Worm (Caenorhabditis elegans) whole organism, young adult: ENCODE measurements around the gene F38B7.2.

ENCODE experiments used
- B0035.1 ChIP-seq: sonication (generic microtip); optimal IDR thresholded peaks from 2 replicates; lab custom pipeline; 2016; ENCODE audit warnings: missing genetic modification characterization, mild to moderate bottlenecking, missing compliant biosample characterization, missing genotype, missing genetic modification reagents
- B0336.3 ChIP-seq: fragments of 200-800 bp; sonication (Bioruptor generic); IDR thresholded peaks from 2 replicates; pipeline ENCODE4 v1.3.6; 2022; ENCODE audit warnings: missing genetic modification characterization, missing compliant biosample characterization
- D2030.7 ChIP-seq: fragments of 200-800 bp; sonication (Bioruptor generic); IDR thresholded peaks from 2 replicates; pipeline ENCODE4 v1.3.6; 2022; ENCODE audit warnings: missing genetic modification reagents, missing genetic modification characterization, missing compliant biosample characterization
- F23B12.7 ChIP-seq: sonication (generic microtip); optimal IDR thresholded peaks from 2 replicates; lab custom pipeline; 2017; ENCODE audit warnings: missing genetic modification characterization, mild to moderate bottlenecking, missing compliant biosample characterization, antibody characterized with exemption, moderate library complexity; ENCODE audit not compliant: insufficient read depth
- F33H1.4 ChIP-seq: fragments of 200-800 bp; sonication (Bioruptor generic); IDR thresholded peaks from 2 replicates; pipeline ENCODE4 v1.3.6; 2022; ENCODE audit warnings: missing genetic modification reagents, missing genetic modification characterization, missing compliant biosample characterization
- F49E8.2 ChIP-seq: sonication (generic microtip); optimal IDR thresholded peaks from 3 replicates; lab custom pipeline; 2017; ENCODE audit warnings: missing genetic modification characterization, mild to moderate bottlenecking, missing compliant biosample characterization, antibody characterized with exemption, moderate library complexity; ENCODE audit not compliant: insufficient read depth
- K12H6.12 ChIP-seq: fragments of 200-800 bp; sonication (Bioruptor generic); optimal IDR thresholded peaks from 2 replicates; lab custom pipeline; 2018; ENCODE audit warnings: mild to moderate bottlenecking, missing genetic modification characterization, missing compliant biosample characterization
- Y53G8AR.9 ChIP-seq: fragments of 200-800 bp; sonication (Bioruptor generic); conservative IDR thresholded peaks from 2 replicates; pipeline ENCODE4 v1.3.6; 2022; ENCODE audit warnings: missing genetic modification reagents, missing genetic modification characterization, missing compliant biosample characterization
- Y67H2A.10 ChIP-seq: fragments of 200-800 bp; sonication (Bioruptor generic); conservative IDR thresholded peaks from 2 replicates; pipeline ENCODE4 v1.3.6; 2022; ENCODE audit warnings: missing genetic modification reagents, missing genetic modification characterization, missing compliant biosample characterization
- Y79H2A.3 ChIP-seq: fragments of 200-800 bp; sonication (Bioruptor generic); conservative IDR thresholded peaks from 2 replicates; pipeline ENCODE4 v1.3.6; 2022; ENCODE audit warnings: missing genetic modification reagents, missing genetic modification characterization, missing compliant biosample characterization
- Y95B8A.8 ChIP-seq: fragments of 200-800 bp; sonication (Bioruptor generic); IDR thresholded peaks from 2 replicates; pipeline ENCODE4 v1.3.6; 2022; ENCODE audit warnings: missing genetic modification reagents, missing genetic modification characterization, missing compliant biosample characterization
- athp-1 ChIP-seq: sonication (generic microtip); optimal IDR thresholded peaks from 2 replicates; lab custom pipeline; 2017; ENCODE audit warnings: mild to moderate bottlenecking, missing genetic modification characterization, missing compliant biosample characterization
- attf-3 ChIP-seq: fragments of 200-800 bp; sonication (Bioruptor generic); conservative IDR thresholded peaks from 2 replicates; pipeline ENCODE4 v1.3.6; 2022; ENCODE audit warnings: missing genetic modification reagents, missing genetic modification characterization, missing compliant biosample characterization
- bed-2 ChIP-seq: fragments of 200-800 bp; sonication (Bioruptor generic); IDR thresholded peaks from 2 replicates; pipeline ENCODE4 v1.3.6; 2022; ENCODE audit warnings: missing genetic modification reagents, missing genetic modification characterization, missing compliant biosample characterization
- cebp-1 ChIP-seq, 2 experiments: fragments of 200-800 bp in 1 of 2; sonication (Bioruptor generic) in 1 of 2; sonication (generic microtip) in 1 of 2; IDR thresholded peaks in 1 of 2; optimal IDR thresholded peaks in 1 of 2; 2 replicates each; pipeline versions ENCODE4 v1.3.6 to Lab custom; 2017 to 2022; ENCODE audit warnings: missing compliant biosample characterization in 2 of 2, missing genetic modification characterization in 2 of 2, mild to moderate bottlenecking in 1 of 2, missing genetic modification reagents in 1 of 2, moderate library complexity in 1 of 2
- ceh-100 ChIP-seq: fragments of 200-800 bp; sonication (Bioruptor generic); IDR thresholded peaks from 2 replicates; pipeline ENCODE4 v1.3.6; 2022; ENCODE audit warnings: missing genetic modification reagents, missing genetic modification characterization, missing compliant biosample characterization
- ceh-27 ChIP-seq: fragments of 200-800 bp; sonication (Bioruptor generic); optimal IDR thresholded peaks from 2 replicates; lab custom pipeline; 2018; ENCODE audit warnings: mild to moderate bottlenecking, missing genetic modification characterization, moderate library complexity, missing compliant biosample characterization
- die-1 ChIP-seq: sonication (generic microtip); optimal IDR thresholded peaks from 2 replicates; lab custom pipeline; 2016; ENCODE audit warnings: missing genotype, mild to moderate bottlenecking, missing genetic modification characterization, missing compliant biosample characterization
- dox-1 ChIP-seq: fragments of 200-800 bp; sonication (Bioruptor generic); IDR thresholded peaks from 2 replicates; pipeline ENCODE4 v1.3.6; 2022; ENCODE audit warnings: missing genetic modification reagents, missing genetic modification characterization, missing compliant biosample characterization
- egrh-3 ChIP-seq: fragments of 200-800 bp; sonication (Bioruptor generic); IDR thresholded peaks from 2 replicates; pipeline ENCODE4 v1.3.6; 2022; ENCODE audit warnings: missing genetic modification reagents, missing genetic modification characterization, missing compliant biosample characterization
- hmg-1.2 ChIP-seq: fragments of 200-800 bp; sonication (Bioruptor generic); IDR thresholded peaks from 2 replicates; pipeline ENCODE4 v1.3.6; 2022; ENCODE audit warnings: missing genetic modification reagents, missing genetic modification characterization, missing compliant biosample characterization
- hsf-1 ChIP-seq: fragments of 200-800 bp; sonication (Bioruptor generic); IDR thresholded peaks from 2 replicates; pipeline ENCODE4 v1.3.6; 2022; ENCODE audit warnings: missing genetic modification reagents, missing genetic modification characterization, missing compliant biosample characterization
- let-526 ChIP-seq: fragments of 200-800 bp; sonication (Bioruptor generic); IDR thresholded peaks from 2 replicates; pipeline ENCODE4 v1.3.6; 2022; ENCODE audit warnings: missing genetic modification reagents, missing genetic modification characterization, missing compliant biosample characterization
- lin-35 ChIP-seq, 3 experiments: fragments of 150-350 bp in 2 of 3; sonication (generic microtip) in 1 of 3; optimal IDR thresholded peaks; 2 replicates each; lab custom pipeline; 2014 to 2018; ENCODE audit warnings: missing biosample characterization in 3 of 3, missing genetic modification characterization in 3 of 3, missing genetic modification reagents in 3 of 3
- lin-40 ChIP-seq: sonication (generic microtip); optimal IDR thresholded peaks from 2 replicates; lab custom pipeline; 2016; ENCODE audit warnings: missing genetic modification characterization, mild to moderate bottlenecking, missing compliant biosample characterization, missing genotype, missing genetic modification reagents
- lin-54 ChIP-seq: fragments of 200-800 bp; sonication (Bioruptor generic); optimal IDR thresholded peaks from 2 replicates; lab custom pipeline; 2018; ENCODE audit warnings: mild to moderate bottlenecking, missing genetic modification characterization, missing compliant biosample characterization
- madf-3 ChIP-seq: fragments of 200-800 bp; sonication (Bioruptor generic); IDR thresholded peaks from 2 replicates; pipeline ENCODE4 v1.3.6; 2022; ENCODE audit warnings: missing genetic modification reagents, missing genetic modification characterization, missing compliant biosample characterization
- madf-6 ChIP-seq: fragments of 200-800 bp; sonication (Bioruptor generic); IDR thresholded peaks from 2 replicates; pipeline ENCODE4 v1.3.6; 2022; ENCODE audit warnings: missing genetic modification reagents, missing genetic modification characterization, missing compliant biosample characterization
- madf-8 ChIP-seq: fragments of 200-800 bp; sonication (Bioruptor generic); conservative IDR thresholded peaks from 2 replicates; pipeline ENCODE4 v1.3.6; 2022; ENCODE audit warnings: missing genetic modification reagents, missing genetic modification characterization, missing compliant biosample characterization
- mcd-1 ChIP-seq: fragments of 200-800 bp; sonication (Bioruptor generic); IDR thresholded peaks from 2 replicates; pipeline ENCODE4 v1.3.6; 2022; ENCODE audit warnings: missing genetic modification reagents, missing genetic modification characterization, missing compliant biosample characterization
- nhr-80 ChIP-seq: sonication (generic microtip); optimal IDR thresholded peaks from 2 replicates; lab custom pipeline; 2016; ENCODE audit warnings: missing genetic modification characterization, missing compliant biosample characterization
- pbrm-1 ChIP-seq: fragments of 200-800 bp; sonication (Bioruptor generic); IDR thresholded peaks from 2 replicates; pipeline ENCODE4 v1.3.6; 2022; ENCODE audit warnings: missing genetic modification reagents, missing genetic modification characterization, missing compliant biosample characterization
- rcor-1 ChIP-seq: fragments of 200-800 bp; sonication (Bioruptor generic); IDR thresholded peaks from 2 replicates; pipeline ENCODE4 v1.3.6; 2022; ENCODE audit warnings: missing genetic modification reagents, missing genetic modification characterization, missing compliant biosample characterization
- snpc-1.3 ChIP-seq: sonication (generic microtip); optimal IDR thresholded peaks from 2 replicates; lab custom pipeline; 2017; ENCODE audit warnings: missing genetic modification characterization, mild to moderate bottlenecking, missing compliant biosample characterization, antibody characterized with exemption, moderate library complexity, missing genotype, missing genetic modification reagents; ENCODE audit not compliant: insufficient read depth
- snpc-3.4 ChIP-seq: sonication (generic microtip); optimal IDR thresholded peaks from 2 replicates; lab custom pipeline; 2017; ENCODE audit warnings: missing genetic modification characterization, mild to moderate bottlenecking, missing compliant biosample characterization, antibody characterized with exemption, moderate library complexity, missing genotype, missing genetic modification reagents
- tbp1 ChIP-seq: fragments of 200-800 bp; sonication (Bioruptor generic); optimal IDR thresholded peaks from 2 replicates; lab custom pipeline; 2018; ENCODE audit warnings: mild to moderate bottlenecking, missing genetic modification characterization, missing compliant biosample characterization
- tlf-1 ChIP-seq: fragments of 200-800 bp; sonication (Bioruptor generic); optimal IDR thresholded peaks from 2 replicates; lab custom pipeline; 2018; ENCODE audit warnings: mild to moderate bottlenecking, missing genetic modification characterization, missing compliant biosample characterization
- unc-130 ChIP-seq: sonication (generic microtip); optimal IDR thresholded peaks from 2 replicates; lab custom pipeline; 2016; ENCODE audit warnings: missing genetic modification reagents, missing genetic modification characterization, missing compliant biosample characterization
- ztf-26 ChIP-seq: sonication (generic microtip); optimal IDR thresholded peaks from 2 replicates; lab custom pipeline; 2017; ENCODE audit warnings: missing genetic modification characterization, missing compliant biosample characterization
- ztf-6 ChIP-seq: fragments of 200-800 bp; sonication (Bioruptor generic); IDR thresholded peaks from 2 replicates; pipeline ENCODE4 v1.3.6; 2022; ENCODE audit warnings: missing genetic modification reagents, missing genetic modification characterization, missing compliant biosample characterization

F38B7.2 gene

DNA sequence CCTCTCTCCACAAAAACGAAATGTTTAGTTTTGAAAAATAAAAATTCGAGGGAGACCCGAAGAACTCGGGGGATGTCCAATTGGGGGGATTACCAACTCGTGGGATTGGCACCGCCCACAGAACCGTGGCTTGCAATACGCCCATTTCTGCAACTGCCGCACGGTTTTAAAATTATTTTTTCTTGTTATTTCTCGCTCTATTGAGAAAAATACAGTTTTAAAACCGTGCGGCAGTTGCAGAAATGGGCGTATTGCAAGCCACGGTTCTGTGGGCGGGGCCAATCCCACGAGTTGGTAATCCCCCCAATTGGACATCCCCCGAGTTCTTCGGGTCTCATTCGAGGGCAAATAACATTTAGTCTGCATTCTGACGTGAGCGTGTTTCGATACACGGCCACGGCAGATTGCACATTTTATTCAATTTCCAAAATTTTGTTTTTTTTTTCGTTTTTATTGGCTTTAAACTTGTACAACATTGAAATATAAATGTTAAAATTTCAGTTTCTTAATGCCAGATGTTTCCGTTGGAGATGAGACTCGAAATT, 38.8 kb upstream of the F38B7.2 start, which contains the start of the genes C55A6.1 and C55A6.10 (continued):
- peak; percentile 64 for TF ChIP-seq F33H1.4 (GFP tag; lab: Robert Waterston, UW)
- peak; percentile 69 for TF ChIP-seq attf-3 (GFP tag; lab: Robert Waterston, UW)
- TF ChIP-seq Y67H2A.10 (GFP tag; lab: Robert Waterston, UW), result peak; percentile 71; the same call in 1 of the 2 replicates
- TF ChIP-seq Y53G8AR.9 (GFP tag; lab: Robert Waterston, UW), result peak; percentile 70; the same call in 1 of the 2 replicates
- peak; percentile 93 for TF ChIP-seq pbrm-1 (GFP tag; lab: Robert Waterston, UW)
- 0 out of 2 replicates have a peak, but pooled peaks have one; percentile 54 for TF ChIP-seq B0336.3
- TF ChIP-seq rcor-1 (GFP tag; lab: Robert Waterston, UW), result peak; percentile 80
- peak in 1 of 3 experiments; percentile 66 for TF ChIP-seq lin-35 (GFP tag; optimal IDR thresholded peaks at IDR 0.05; lab: Kevin White, UChicago)
- TF ChIP-seq tlf-1 (GFP tag; lab: Kevin White, UChicago), result peak; percentile 30
- TF ChIP-seq madf-8 (GFP tag; lab: Robert Waterston, UW), result peak; percentile 42; the same call in 1 of the 2 replicates
- peak; percentile 72 for TF ChIP-seq ceh-27 (GFP tag; lab: Kevin White, UChicago)
- TF ChIP-seq F23B12.7 (tag; lab: Kevin White, UChicago), result peak; percentile 56
- 0 out of 2 replicates have a peak, but pooled peaks have one; percentile 17 for TF ChIP-seq ztf-6 (GFP tag; lab: Robert Waterston, UW)
- peak; percentile 35 for TF ChIP-seq B0035.1 (tag; lab: Kevin White, UChicago)
- peak; percentile 93 for TF ChIP-seq D2030.7
- peak; percentile 64; the same call in 1 of the 2 replicates for TF ChIP-seq hmg-1.2 (GFP tag; lab: Robert Waterston, UW)
- TF ChIP-seq let-526 (GFP tag; lab: Robert Waterston, UW), result peak; percentile 67; the same call in 1 of the 2 replicates
- TF ChIP-seq dox-1 (GFP tag; lab: Robert Waterston, UW), result peak; percentile 93
- peak; percentile 97 for TF ChIP-seq ceh-100
- TF ChIP-seq ztf-26 (tag; lab: Kevin White, UChicago), result peak; percentile 51
- peak; percentile 69 for TF ChIP-seq snpc-3.4 (tag; lab: Kevin White, UChicago)
- TF ChIP-seq hsf-1 (GFP tag; lab: Robert Waterston, UW), result peak; percentile 38
- peak; percentile 15 for TF ChIP-seq die-1 (tag; lab: Kevin White, UChicago)
- peak; percentile 59 for TF ChIP-seq unc-130
- peak; percentile 72 for TF ChIP-seq lin-54 (GFP tag; lab: Kevin White, UChicago)
- TF ChIP-seq madf-3, result peak; percentile 64; the same call in 1 of the 2 replicates
- peak; percentile 89 for TF ChIP-seq lin-40 (tag; lab: Kevin White, UChicago)
- TF ChIP-seq tbp1 (GFP tag; lab: Kevin White, UChicago), result peak; percentile 51
- TF ChIP-seq nhr-80 (tag; lab: Kevin White, UChicago), result peak; percentile 70
- TF ChIP-seq Y79H2A.3 (GFP tag; lab: Robert Waterston, UW), result peak; percentile 70; the same call in 1 of the 2 replicates
- TF ChIP-seq mcd-1, result peak; percentile 91
- peak; percentile 78; the same call in 1 of the 2 replicates for TF ChIP-seq Y95B8A.8 (GFP tag; lab: Robert Waterston, UW)
- TF ChIP-seq F49E8.2 (tag; lab: Kevin White, UChicago), result peak; percentile 61
- peak; percentile 59 for TF ChIP-seq athp-1 (tag; lab: Kevin White, UChicago)
- TF ChIP-seq cebp-1 (GFP tag; IDR thresholded peaks at IDR 0.05; lab: Robert Waterston, UW), result 0 out of 2 replicates have a peak, but pooled peaks have one; percentile 32
- TF ChIP-seq cebp-1 (tag; optimal IDR thresholded peaks at IDR 0.05; lab: Kevin White, UChicago), result peak; percentile 79
- peak; percentile 50 for TF ChIP-seq K12H6.12 (tag; lab: Kevin White, UChicago)
- peak; percentile 50; the same call in 1 of the 2 replicates for TF ChIP-seq bed-2
- peak; percentile 71 for TF ChIP-seq madf-6 (GFP tag; lab: Robert Waterston, UW)
- TF ChIP-seq snpc-1.3 (tag; lab: Kevin White, UChicago), result peak; percentile 46
- TF ChIP-seq egrh-3 (GFP tag; lab: Robert Waterston, UW), result peak; percentile 69; the same call in 1 of the 2 replicates
